Worm (Caenorhabditis elegans): Measurements from ENCODE around the gene trxr-1.
A peak's percentile ranks its signal among the peaks of the same experiment; 100 is the strongest.

Gene trxr-1

DNA sequence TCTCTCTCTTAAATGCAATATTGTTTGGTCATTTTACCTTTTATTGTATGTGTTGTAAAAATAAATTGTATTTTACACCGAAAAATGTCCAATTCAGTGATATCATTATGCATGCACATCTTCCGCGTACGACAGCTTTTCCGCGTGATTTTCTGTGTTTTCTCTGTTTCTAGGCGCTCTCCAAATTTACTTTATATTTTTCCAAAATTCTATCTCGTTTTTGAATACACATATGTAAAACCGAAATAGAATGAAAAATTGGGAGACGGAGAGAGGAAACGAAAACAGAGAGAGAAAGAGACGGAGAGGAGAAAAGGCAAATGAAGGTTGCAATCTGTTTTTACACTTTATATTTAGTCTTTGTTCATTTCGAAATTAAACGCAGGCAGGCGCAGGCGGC lies 4.7 kb downstream of the trxr-1 start (continued):
- TF ChIP-seq skn-1 (tag; optimal IDR thresholded peaks at IDR 0.05) (no peak), ceh-9 (tag; optimal IDR thresholded peaks at IDR 0.05) (no peak), fkh-10 (GFP tag; optimal IDR thresholded peaks at IDR 0.05) (no peak), nfya-1 (tag; optimal IDR thresholded peaks at IDR 0.05; ENCODE audit: insufficient read depth) (peak; percentile 57), hmg-11 (tag; optimal IDR thresholded peaks at IDR 0.05) (peak; percentile 21), unc-62 (GFP tag; optimal IDR thresholded peaks at IDR 0.05) (no peak), elt-1 (tag; optimal IDR thresholded peaks at IDR 0.05) (no peak), aly-2 (tag; optimal IDR thresholded peaks at IDR 0.05) (no peak), zag-1 (tag; optimal IDR thresholded peaks at IDR 0.05) (no peak), elt-3 (tag; optimal IDR thresholded peaks at IDR 0.05) (no peak), snpc-4 (tag; optimal IDR thresholded peaks at IDR 0.05) (no peak), lsy-12 (tag; optimal IDR thresholded peaks at IDR 0.05) (no peak), ztf-11 (tag; optimal IDR thresholded peaks at IDR 0.05) (no peak)

DNA sequence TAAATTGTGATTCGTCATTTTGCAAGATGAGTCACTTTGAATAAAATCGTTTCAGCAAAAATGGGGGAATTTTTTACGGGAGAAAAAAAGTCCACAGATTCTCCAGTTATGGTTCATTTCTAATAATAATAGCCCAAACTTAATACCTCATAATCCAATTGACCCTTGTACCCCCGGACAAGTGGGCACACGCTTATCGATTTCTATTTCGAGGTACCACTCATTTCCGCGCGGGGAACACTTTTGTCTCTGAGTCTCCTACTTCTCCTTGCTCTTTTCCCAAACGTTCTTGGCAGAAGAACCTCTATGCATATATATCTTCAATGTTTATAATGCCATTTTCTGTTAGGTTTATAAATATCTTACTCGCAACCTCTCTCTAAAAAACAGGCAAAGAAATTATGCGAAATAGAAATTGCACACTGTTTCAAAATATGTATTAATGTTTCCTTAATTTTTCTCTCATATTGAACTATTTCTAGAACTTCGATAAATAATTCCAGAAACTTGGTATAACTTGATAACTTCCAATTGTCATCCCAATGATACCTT lies 5.4 kb downstream of the trxr-1 start, which contains the start of gene gldi-4:
Gene gldi-4, plus strand, starts transcription at position 502 of the 552 bp plus-strand sequence.
- TF ChIP-seq lsy-12 (tag; optimal IDR thresholded peaks at IDR 0.05): no peak
- TF ChIP-seq mml-1 (tag; optimal IDR thresholded peaks at IDR 0.05): no peak
- TF ChIP-seq unc-62 (GFP tag; optimal IDR thresholded peaks at IDR 0.05): no peak
- no peak for TF ChIP-seq ceh-82 (tag; optimal IDR thresholded peaks at IDR 0.05)
- TF ChIP-seq eor-1 (tag; optimal IDR thresholded peaks at IDR 0.05): no peak
- no peak for TF ChIP-seq nfya-1 (tag; optimal IDR thresholded peaks at IDR 0.05; ENCODE audit: insufficient read depth)
- TF ChIP-seq nhr-67 (tag; optimal IDR thresholded peaks at IDR 0.05): no peak
- TF ChIP-seq fkh-10 (GFP tag; optimal IDR thresholded peaks at IDR 0.05): no peak

DNA sequence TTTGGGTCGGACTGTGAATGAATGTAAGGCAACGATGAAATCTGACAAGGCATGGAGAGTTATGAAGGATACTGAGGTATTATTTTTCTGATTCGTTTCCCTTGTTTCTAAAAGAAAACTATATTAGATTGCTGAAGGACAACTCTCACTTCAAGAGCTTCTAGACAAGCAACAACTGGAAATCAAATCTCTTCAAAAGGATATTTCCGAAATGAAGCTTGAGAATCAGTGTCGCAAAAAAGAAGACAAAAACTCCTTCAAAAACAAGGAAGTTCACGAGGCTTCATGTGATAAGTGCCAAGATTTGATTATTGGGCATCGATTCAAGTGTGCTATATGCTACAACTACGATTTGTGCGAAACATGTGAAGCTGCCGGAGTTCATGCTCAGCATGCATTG lies 6.9 kb downstream of the trxr-1 start:
- TF ChIP-seq elt-1 (tag; optimal IDR thresholded peaks at IDR 0.05): no peak
- TF ChIP-seq eor-1 (tag; optimal IDR thresholded peaks at IDR 0.05): no peak
- TF ChIP-seq ceh-82 (tag; optimal IDR thresholded peaks at IDR 0.05): no peak
- TF ChIP-seq nhr-28 (tag; optimal IDR thresholded peaks at IDR 0.05): no peak
- TF ChIP-seq fkh-10 (GFP tag; optimal IDR thresholded peaks at IDR 0.05): peak; percentile 52

DNA sequence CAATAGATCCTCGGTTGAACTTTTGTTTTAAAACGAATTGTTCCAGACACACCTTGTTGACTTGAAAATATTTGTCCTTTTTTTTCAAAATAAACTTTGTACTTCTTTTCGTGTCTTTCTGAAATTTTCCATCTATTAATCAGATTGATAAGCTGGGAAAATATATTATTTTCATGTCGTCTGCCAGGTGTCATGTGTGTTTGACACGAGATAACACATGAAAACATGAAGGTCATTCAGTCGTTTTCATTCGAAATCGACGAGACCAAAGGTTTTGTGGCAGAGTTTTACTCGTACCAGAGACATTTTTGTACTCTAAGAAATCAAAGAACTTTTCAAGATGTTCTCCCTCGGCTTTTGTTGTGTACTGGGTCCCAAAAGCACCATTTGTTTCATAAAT lies 8.9 kb downstream of the trxr-1 start:
- TF ChIP-seq pha-4 (tag; optimal IDR thresholded peaks at IDR 0.05) (peak; percentile 63), nhr-67 (tag; optimal IDR thresholded peaks at IDR 0.05) (no peak), pqm-1 (tag; optimal IDR thresholded peaks at IDR 0.05) (peak; percentile 48), fos-1 (tag; optimal IDR thresholded peaks at IDR 0.05) (no peak), eor-1 (tag; optimal IDR thresholded peaks at IDR 0.05) (no peak), lin-15B (tag; optimal IDR thresholded peaks at IDR 0.05) (no peak), egl-27 (tag; optimal IDR thresholded peaks at IDR 0.05) (no peak), hmg-11 (tag; optimal IDR thresholded peaks at IDR 0.05) (no peak), elt-3 (tag; optimal IDR thresholded peaks at IDR 0.05) (no peak), nhr-25 (tag; optimal IDR thresholded peaks at IDR 0.05) (peak; percentile 23), egl-5 (tag; optimal IDR thresholded peaks at IDR 0.05) (no peak), elt-2 (tag; optimal IDR thresholded peaks at IDR 0.05) (peak; percentile 80), elt-1 (tag; optimal IDR thresholded peaks at IDR 0.05) (no peak), nhr-11 (tag; optimal IDR thresholded peaks at IDR 0.05) (no peak), jun-1 (tag; optimal IDR thresholded peaks at IDR 0.05) (no peak), nhr-28 (tag; optimal IDR thresholded peaks at IDR 0.05) (no peak), lsy-12 (tag; optimal IDR thresholded peaks at IDR 0.05) (no peak), nhr-43 (tag; optimal IDR thresholded peaks at IDR 0.05; ENCODE audit: poor library complexity, severe bottlenecking) (no peak)

DNA sequence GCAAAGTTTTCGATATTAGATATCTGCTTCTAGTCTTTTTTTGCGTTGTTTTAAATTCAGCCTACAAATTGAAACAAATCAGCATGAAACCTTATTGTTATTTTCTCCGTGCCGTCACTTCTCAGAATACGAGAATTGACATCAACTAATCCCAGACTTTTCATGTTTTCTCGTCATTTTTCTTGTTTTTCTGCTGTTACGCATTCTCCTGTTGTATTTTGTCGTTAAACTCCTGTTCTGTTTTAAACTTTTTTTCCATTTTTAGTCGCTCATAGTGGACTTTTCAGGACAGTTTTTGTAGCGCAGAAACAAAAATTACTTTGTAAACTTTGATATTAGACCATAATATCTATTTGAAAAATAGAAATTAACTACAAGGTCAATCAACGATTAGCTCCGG lies 10.5 kb downstream of the trxr-1 start:
- no peak for TF ChIP-seq lin-15B (tag; optimal IDR thresholded peaks at IDR 0.05)

DNA sequence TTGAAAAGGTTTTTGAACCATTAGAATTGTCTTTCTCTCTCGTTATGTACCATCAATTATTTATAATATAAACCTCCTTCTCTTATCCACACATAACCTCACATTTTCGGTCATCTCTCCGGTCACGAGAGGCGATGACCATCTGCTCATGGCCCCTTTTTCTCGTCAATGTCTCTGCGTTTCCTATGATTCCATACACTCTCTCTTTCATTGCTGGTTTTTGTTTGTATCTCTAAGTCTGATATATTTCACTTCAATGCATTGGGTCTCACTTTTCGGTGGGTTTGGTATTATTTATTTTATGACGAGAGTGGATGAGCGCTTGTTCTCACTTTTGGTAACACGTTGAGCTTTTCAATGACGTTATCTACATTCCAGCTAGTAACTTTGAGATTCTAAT lies 11.2 kb downstream of the trxr-1 start:
- TF ChIP-seq jun-1 (tag; optimal IDR thresholded peaks at IDR 0.05) (peak; percentile 56), R02D3.7 (tag; optimal IDR thresholded peaks at IDR 0.05) (no peak), elt-2 (tag; optimal IDR thresholded peaks at IDR 0.05) (peak; percentile 11), snpc-4 (tag; optimal IDR thresholded peaks at IDR 0.05) (peak; percentile 59), nfya-1 (tag; optimal IDR thresholded peaks at IDR 0.05; ENCODE audit: insufficient read depth) (peak; percentile 55), hmg-11 (tag; optimal IDR thresholded peaks at IDR 0.05) (peak; percentile 59), egl-5 (tag; optimal IDR thresholded peaks at IDR 0.05) (peak; percentile 89), nhr-25 (tag; optimal IDR thresholded peaks at IDR 0.05) (peak; percentile 2), lin-15B (tag; optimal IDR thresholded peaks at IDR 0.05) (peak; percentile 16), tbx-2 (tag; optimal IDR thresholded peaks at IDR 0.05) (peak; percentile 15), aly-2 (tag; optimal IDR thresholded peaks at IDR 0.05) (no peak), nhr-23 (tag; optimal IDR thresholded peaks at IDR 0.05) (peak; percentile 30), ztf-11 (tag; optimal IDR thresholded peaks at IDR 0.05) (no peak), lin-39 (tag; optimal IDR thresholded peaks at IDR 0.05) (no peak), pha-4 (tag; optimal IDR thresholded peaks at IDR 0.05) (peak; percentile 87), nhr-43 (tag; optimal IDR thresholded peaks at IDR 0.05; ENCODE audit: poor library complexity, severe bottlenecking) (peak; percentile 39), pqm-1 (tag; optimal IDR thresholded peaks at IDR 0.05) (peak; percentile 2), ceh-28 (tag; optimal IDR thresholded peaks at IDR 0.05) (peak; percentile 29)

Data from whole organism, L3 larva.